Worm (Caenorhabditis elegans) whole organism, late embryonic: ENCODE data around the gene fbxb-20.

Experiments used
- C08G9.2 ChIP-seq: sonication (generic microtip); optimal IDR thresholded peaks from 2 replicates; lab custom pipeline; 2016; ENCODE audit warnings: mild to moderate bottlenecking, missing genetic modification characterization, moderate library complexity, missing compliant biosample characterization
- C38D4.7 ChIP-seq: fragments of 200-800 bp; sonication (Bioruptor generic); optimal IDR thresholded peaks from 2 replicates; lab custom pipeline; 2018; ENCODE audit warnings: mild to moderate bottlenecking, missing genetic modification characterization, moderate library complexity, missing compliant biosample characterization
- F13H6.1 ChIP-seq: sonication (generic microtip); optimal IDR thresholded peaks from 2 replicates; lab custom pipeline; 2016; ENCODE audit warnings: missing genetic modification characterization, missing compliant biosample characterization
- K02D7.2 ChIP-seq: sonication (generic microtip); optimal IDR thresholded peaks from 2 replicates; lab custom pipeline; 2017; ENCODE audit warnings: mild to moderate bottlenecking, missing genetic modification characterization, missing compliant biosample characterization
- T23F11.4 ChIP-seq: fragments of 200-800 bp; sonication (Bioruptor generic); optimal IDR thresholded peaks from 2 replicates; lab custom pipeline; 2018; ENCODE audit warnings: mild to moderate bottlenecking, missing genetic modification characterization, missing compliant biosample characterization
- Y22D7AL.16 ChIP-seq: sonication (generic microtip); optimal IDR thresholded peaks from 2 replicates; lab custom pipeline; 2016; ENCODE audit warnings: missing genetic modification characterization, missing compliant biosample characterization
- ceh-19 ChIP-seq: fragments of 200-800 bp; sonication (Bioruptor generic); optimal IDR thresholded peaks from 2 replicates; lab custom pipeline; 2018; ENCODE audit warnings: mild to moderate bottlenecking, missing genetic modification characterization, missing compliant biosample characterization
- ceh-2 ChIP-seq: sonication (generic microtip); optimal IDR thresholded peaks from 2 replicates; lab custom pipeline; 2016; ENCODE audit warnings: missing genotype, missing genetic modification characterization, missing compliant biosample characterization
- ceh-22 ChIP-seq: sonication (generic microtip); optimal IDR thresholded peaks from 2 replicates; lab custom pipeline; 2017; ENCODE audit warnings: missing biosample characterization, missing genetic modification characterization
- ceh-30 ChIP-seq: fragments of 150-350 bp; optimal IDR thresholded peaks from 2 replicates; lab custom pipeline; 2014; ENCODE audit warnings: missing biosample characterization, missing genetic modification characterization
- ceh-31 ChIP-seq: sonication (generic microtip); optimal IDR thresholded peaks from 2 replicates; lab custom pipeline; 2016; ENCODE audit warnings: missing genetic modification characterization, missing compliant biosample characterization
- ceh-45 ChIP-seq: fragments of 200-800 bp; sonication (Bioruptor generic); IDR thresholded peaks from 2 replicates; pipeline ENCODE4 v1.3.6; 2022; ENCODE audit warnings: missing genetic modification reagents, missing genetic modification characterization, missing compliant biosample characterization
- ceh-48 ChIP-seq: sonication (generic microtip); optimal IDR thresholded peaks from 2 replicates; lab custom pipeline; 2016; ENCODE audit warnings: missing genetic modification characterization, inconsistent platforms, missing compliant biosample characterization
- ceh-9 ChIP-seq: sonication (generic microtip); optimal IDR thresholded peaks from 2 replicates; lab custom pipeline; 2016; ENCODE audit warnings: mild to moderate bottlenecking, missing genetic modification characterization, inconsistent platforms, missing compliant biosample characterization
- dmd-4 ChIP-seq: sonication (generic microtip); optimal IDR thresholded peaks from 2 replicates; lab custom pipeline; 2016; ENCODE audit warnings: borderline replicate concordance, missing genetic modification characterization, missing compliant biosample characterization
- fkh-10 ChIP-seq: fragments of 150-350 bp; optimal IDR thresholded peaks from 2 replicates; lab custom pipeline; 2014; ENCODE audit warnings: missing biosample characterization, missing genetic modification reagents, missing genetic modification characterization
- fkh-6 ChIP-seq: sonication (generic microtip); optimal IDR thresholded peaks from 2 replicates; lab custom pipeline; 2016; ENCODE audit warnings: missing genetic modification characterization, missing compliant biosample characterization
- hlh-13 ChIP-seq: fragments of 200-800 bp; sonication (Bioruptor generic); optimal IDR thresholded peaks from 2 replicates; lab custom pipeline; 2018; ENCODE audit warnings: mild to moderate bottlenecking, missing genetic modification characterization, missing compliant biosample characterization
- hlh-15 ChIP-seq: sonication (generic microtip); optimal IDR thresholded peaks from 2 replicates; lab custom pipeline; 2016; ENCODE audit warnings: missing genetic modification characterization, missing compliant biosample characterization
- hlh-6 ChIP-seq: sonication (generic microtip); optimal IDR thresholded peaks from 2 replicates; lab custom pipeline; 2016; ENCODE audit warnings: missing genotype, missing genetic modification characterization, missing compliant biosample characterization
- hlh-8 ChIP-seq: sonication (generic microtip); optimal IDR thresholded peaks from 2 replicates; lab custom pipeline; 2016; ENCODE audit warnings: missing genotype, missing genetic modification characterization, missing compliant biosample characterization
- madf-2 ChIP-seq: sonication (generic microtip); optimal IDR thresholded peaks from 2 replicates; lab custom pipeline; 2017; ENCODE audit warnings: missing genetic modification characterization, missing compliant biosample characterization
- mec-3 ChIP-seq: sonication (generic microtip); optimal IDR thresholded peaks from 2 replicates; lab custom pipeline; 2016; ENCODE audit warnings: borderline replicate concordance, missing genetic modification characterization, missing compliant biosample characterization
- nhr-11 ChIP-seq: fragments of 150-350 bp; optimal IDR thresholded peaks from 2 replicates; lab custom pipeline; 2014; ENCODE audit warnings: missing biosample characterization, missing genetic modification characterization
- nhr-232 ChIP-seq: sonication (generic microtip); optimal IDR thresholded peaks from 2 replicates; lab custom pipeline; 2016; ENCODE audit warnings: missing genetic modification characterization, missing compliant biosample characterization
- npax-4 ChIP-seq: sonication (generic microtip); optimal IDR thresholded peaks from 2 replicates; lab custom pipeline; 2016; ENCODE audit warnings: missing genetic modification characterization, missing compliant biosample characterization
- odd-2 ChIP-seq: sonication (generic microtip); optimal IDR thresholded peaks from 2 replicates; lab custom pipeline; 2017; ENCODE audit warnings: antibody characterized with exemption, mild to moderate bottlenecking, missing genetic modification characterization, missing compliant biosample characterization
- pag-3 ChIP-seq: sonication (generic microtip); optimal IDR thresholded peaks from 2 replicates; lab custom pipeline; 2016; ENCODE audit warnings: missing compliant biosample characterization, missing genetic modification characterization, borderline replicate concordance
- pat-9 ChIP-seq: fragments of 200-800 bp; sonication (Bioruptor generic); optimal IDR thresholded peaks from 2 replicates; lab custom pipeline; 2018; ENCODE audit warnings: mild to moderate bottlenecking, missing genetic modification characterization, moderate library complexity, missing compliant biosample characterization
- pax-1 ChIP-seq: fragments of 150-350 bp; optimal IDR thresholded peaks from 2 replicates; lab custom pipeline; 2014; ENCODE audit warnings: missing biosample characterization, missing genetic modification characterization
- pha-2 ChIP-seq: sonication (generic microtip); optimal IDR thresholded peaks from 2 replicates; lab custom pipeline; 2017; ENCODE audit warnings: mild to moderate bottlenecking, missing genetic modification characterization, missing compliant biosample characterization
- ref-2 ChIP-seq: sonication (generic microtip); optimal IDR thresholded peaks from 2 replicates; lab custom pipeline; 2016; ENCODE audit warnings: missing genetic modification characterization, missing compliant biosample characterization
- sdc-2 ChIP-seq: sonication (generic microtip); optimal IDR thresholded peaks from 2 replicates; lab custom pipeline; 2016; ENCODE audit warnings: missing genotype, missing genetic modification characterization, missing compliant biosample characterization
- syd-9 ChIP-seq: sonication (generic microtip); optimal IDR thresholded peaks from 2 replicates; lab custom pipeline; 2016; ENCODE audit warnings: mild to moderate bottlenecking, missing genetic modification characterization, moderate library complexity, missing compliant biosample characterization
- tbx-2 ChIP-seq: sonication (generic microtip); optimal IDR thresholded peaks from 2 replicates; lab custom pipeline; 2016; ENCODE audit warnings: missing genetic modification characterization, missing compliant biosample characterization
- tbx-7 ChIP-seq: sonication (generic microtip); optimal IDR thresholded peaks from 2 replicates; lab custom pipeline; 2016; ENCODE audit warnings: missing genotype, missing genetic modification characterization, missing compliant biosample characterization
- ttx-3 ChIP-seq: sonication (generic microtip); optimal IDR thresholded peaks from 2 replicates; lab custom pipeline; 2016; ENCODE audit warnings: missing genetic modification reagents, missing genetic modification characterization, missing compliant biosample characterization
- unc-3 ChIP-seq, 2 experiments: fragments of 200-800 bp in 1 of 2; sonication (Bioruptor generic) in 1 of 2; sonication (generic microtip) in 1 of 2; conservative IDR thresholded peaks in 1 of 2; optimal IDR thresholded peaks in 1 of 2; 2 replicates each; pipeline versions ENCODE4 v1.3.6 to Lab custom; 2016 to 2022; ENCODE audit warnings: missing compliant biosample characterization in 2 of 2, missing genetic modification characterization in 2 of 2, missing genetic modification reagents in 1 of 2
- zip-5 ChIP-seq: sonication (generic microtip); optimal IDR thresholded peaks from 2 replicates; lab custom pipeline; 2016; ENCODE audit warnings: missing genetic modification characterization, missing compliant biosample characterization

Gene fbxb-20

ce11 chrII:1676088-1676487 lies 25.7 kb upstream of the fbxb-20 start, which contains the start of gene fbxb-17:
Gene fbxb-17, plus strand, starts transcription at chrII:1676388.
- TF ChIP-seq ceh-31 (no peak), hlh-8 (no peak), ref-2 (tag; lab: Kevin White, UChicago) (no peak), madf-2 (tag; lab: Kevin White, UChicago) (no peak), fkh-6 (no peak), ceh-22 (tag; lab: Kevin White, UChicago) (no peak), hlh-6 (tag; lab: Kevin White, UChicago) (no peak), ceh-30 (tag; lab: Kevin White, UChicago) (no peak), C08G9.2 (tag; lab: Kevin White, UChicago) (no peak), Y22D7AL.16 (tag; lab: Kevin White, UChicago) (no peak), syd-9 (tag; lab: Kevin White, UChicago) (no peak), pax-1 (tag; lab: Kevin White, UChicago) (no peak), F13H6.1 (tag; lab: Kevin White, UChicago) (no peak), C38D4.7 (GFP tag; lab: Kevin White, UChicago) (no peak), nhr-11 (no peak), sdc-2 (no peak), ceh-2 (no peak), fkh-10 (GFP tag; lab: Kevin White, UChicago) (no peak), zip-5 (tag; lab: Kevin White, UChicago) (no peak), ceh-48 (tag; lab: Kevin White, UChicago) (no peak)

ce11 chrII:1672673-1673072 lies 22.3 kb upstream of the fbxb-20 start:
- no peak for TF ChIP-seq tbx-2 (tag; lab: Kevin White, UChicago)
- no peak for TF ChIP-seq odd-2
- TF ChIP-seq ceh-45 (GFP tag; lab: Robert Waterston, UW): no peak
- no peak for TF ChIP-seq K02D7.2 (tag; lab: Kevin White, UChicago)
- TF ChIP-seq T23F11.4 (GFP tag; lab: Kevin White, UChicago): no peak
- TF ChIP-seq ttx-3 (tag; lab: Kevin White, UChicago): no peak
- TF ChIP-seq pax-1 (tag; lab: Kevin White, UChicago): no peak
- TF ChIP-seq npax-4 (tag; lab: Kevin White, UChicago): no peak
- no peak for TF ChIP-seq hlh-15 (tag; lab: Kevin White, UChicago)
- no peak for TF ChIP-seq ceh-48 (tag; lab: Kevin White, UChicago)
- no peak for TF ChIP-seq pat-9 (tag; lab: Kevin White, UChicago)
- TF ChIP-seq ceh-19 (GFP tag; lab: Kevin White, UChicago): no peak
- TF ChIP-seq sdc-2: no peak
- TF ChIP-seq ceh-31: no peak
- TF ChIP-seq hlh-6 (tag; lab: Kevin White, UChicago): no peak
- no peak for TF ChIP-seq nhr-232 (tag; lab: Kevin White, UChicago)
- no peak for TF ChIP-seq tbx-7 (tag; lab: Kevin White, UChicago)
- TF ChIP-seq pha-2 (tag; lab: Kevin White, UChicago): no peak
- TF ChIP-seq ceh-22 (tag; lab: Kevin White, UChicago): no peak

- no peak for TF ChIP-seq ceh-9 (tag; lab: Kevin White, UChicago)
- no peak for TF ChIP-seq pag-3 (tag; lab: Kevin White, UChicago)
- no peak for TF ChIP-seq nhr-11
- TF ChIP-seq hlh-13 (GFP tag; lab: Kevin White, UChicago): no peak
- no peak for TF ChIP-seq dmd-4 (tag; lab: Kevin White, UChicago)
Measured at ce11 chrII:1670985-1671384, 20.6 kb upstream of the fbxb-20 start.

ce11 chrII:1670260-1670879 lies 20.0 kb upstream of the fbxb-20 start, which contains the start of gene nhx-6:
Gene nhx-6, plus strand, starts transcription at chrII:1670829.
- TF ChIP-seq unc-3 (GFP tag; conservative IDR thresholded peaks at IDR 0.05; lab: Robert Waterston, UW) (no peak), unc-3 (tag; optimal IDR thresholded peaks at IDR 0.05; lab: Kevin White, UChicago) (no peak), nhr-11 (no peak), mec-3 (no peak), ceh-9 (tag; lab: Kevin White, UChicago) (no peak), C08G9.2 (tag; lab: Kevin White, UChicago) (no peak)
- TF ChIP-seq, all 69 proteins: peak for 0
